Fruit fly (Drosophila melanogaster): ENCODE data around the gene CG33502.
"Not testable (repeated sequence)": the region's sequence is repeated elsewhere in the genome, so short reads cannot be mapped to it uniquely, and the experiment has no call there.

The CG33502 gene

DNA sequence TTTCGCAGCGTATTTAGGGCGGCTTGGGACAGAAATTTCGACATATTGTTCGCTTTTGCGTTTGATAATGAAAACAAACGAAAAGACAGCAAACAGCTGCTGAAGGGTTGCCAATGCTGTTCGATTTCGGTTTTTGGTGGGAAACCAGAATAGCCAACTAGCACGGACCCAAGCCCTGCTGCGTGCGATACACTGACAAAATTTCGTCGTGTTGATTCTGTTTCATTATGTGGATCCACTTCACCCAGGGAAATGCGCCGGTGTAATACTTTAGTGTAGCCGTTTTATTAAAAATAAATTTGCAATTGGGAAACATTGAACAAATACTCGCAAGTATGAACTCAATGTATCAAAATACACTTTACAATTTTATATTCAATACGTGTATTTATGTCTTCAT is at the start of gene CG33502:
Gene CG33502, minus strand, starts transcription at position 101 of the 400 bp plus-strand sequence.
- not testable (repeated sequence) for TF ChIP-seq Ets98B (GFP tag; IDR thresholded peaks at IDR 0.05); CG12605 (GFP tag; IDR thresholded peaks at IDR 0.05); CG8159 (tag; optimal IDR thresholded peaks at IDR 0.05)

- TF ChIP-seq CG9948 (tag; optimal IDR thresholded peaks at IDR 0.05) (no peak), CG8301 (tag; optimal IDR thresholded peaks at IDR 0.05) (no peak), rn (GFP tag; IDR thresholded peaks at IDR 0.05) (no peak), gl (tag; optimal IDR thresholded peaks at IDR 0.05) (no peak), Snoo (tag; optimal IDR thresholded peaks at IDR 0.05) (no peak), CG32121 (GFP tag; IDR thresholded peaks at IDR 0.05) (no peak), Pif1A (GFP tag; optimal IDR thresholded peaks at IDR 0.05) (no peak), CG15710 (tag; optimal IDR thresholded peaks at IDR 0.05) (no peak), CG34367 (tag; optimal IDR thresholded peaks at IDR 0.05) (no peak), Ets98B (GFP tag; IDR thresholded peaks at IDR 0.05) (no peak), CG4496 (GFP tag; IDR thresholded peaks at IDR 0.05) (no peak), fd96Ca (GFP tag; IDR thresholded peaks at IDR 0.05) (no peak), CG10348 (GFP tag; IDR thresholded peaks at IDR 0.05) (no peak), D1 (tag; optimal IDR thresholded peaks at IDR 0.05) (no peak)
These were observed 21.5 kb upstream of the CG33502 start for dm6 chrX:21632852-21633251.

DNA sequence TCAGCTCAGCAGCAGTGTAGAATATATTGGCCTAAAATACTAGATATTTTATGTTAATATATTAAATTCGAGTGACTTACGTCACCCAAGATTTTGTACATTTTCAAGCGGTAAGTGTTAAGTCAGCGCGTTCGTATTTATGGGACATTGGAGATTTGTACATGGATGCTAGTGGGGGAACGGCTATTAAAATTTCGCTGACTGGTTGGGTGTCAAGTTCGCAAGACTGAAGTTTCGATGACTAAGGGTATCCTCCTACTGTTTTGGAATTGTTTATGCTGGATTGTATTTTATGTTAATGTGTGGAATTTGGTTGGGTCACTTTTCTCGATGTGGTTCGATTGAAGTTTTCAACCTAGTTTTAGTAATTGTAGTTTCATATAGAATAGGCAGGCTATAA is 20.9 kb upstream of the CG33502 start:
- no peak for TF ChIP-seq CG17806 (tag; optimal IDR thresholded peaks at IDR 0.05)
- TF ChIP-seq Pif1B (GFP tag; optimal IDR thresholded peaks at IDR 0.05) = no peak
- no peak for TF ChIP-seq CG13204 (GFP tag; optimal IDR thresholded peaks at IDR 0.05)
- no peak for TF ChIP-seq CG14655 (GFP tag; optimal IDR thresholded peaks at IDR 0.05)
- TF ChIP-seq CG8301 (tag; optimal IDR thresholded peaks at IDR 0.05) = no peak
- no peak for TF ChIP-seq fd96Ca (GFP tag; IDR thresholded peaks at IDR 0.05)
- no peak for TF ChIP-seq Pif1A (GFP tag; optimal IDR thresholded peaks at IDR 0.05)
- no peak for TF ChIP-seq CG8159 (tag; optimal IDR thresholded peaks at IDR 0.05)

DNA sequence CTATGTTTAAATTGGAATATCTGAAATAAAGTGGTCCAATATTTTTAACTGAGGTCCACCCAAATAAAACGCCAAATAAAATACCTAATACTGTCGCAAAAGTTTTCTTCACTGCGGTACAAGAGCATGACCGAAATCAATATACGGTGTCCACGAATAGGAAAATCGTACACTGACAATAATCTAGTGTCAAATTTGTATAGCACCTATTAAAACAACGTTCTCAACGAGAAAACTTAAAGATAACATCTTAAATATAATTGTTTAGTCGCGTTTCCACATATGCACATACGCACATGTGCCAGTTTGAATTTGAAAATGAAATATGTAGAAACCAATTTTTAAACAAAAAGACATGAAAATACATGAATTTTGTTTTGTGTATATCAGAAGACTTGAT is 20.1 kb upstream of the CG33502 start:
- peak; percentile 31 for TF ChIP-seq CG15710 (tag; optimal IDR thresholded peaks at IDR 0.05)
- TF ChIP-seq CG8301 (tag; optimal IDR thresholded peaks at IDR 0.05) = peak; percentile 65
- no peak for TF ChIP-seq CG10348 (GFP tag; IDR thresholded peaks at IDR 0.05)
- peak; percentile 74 for TF ChIP-seq CG14655 (GFP tag; optimal IDR thresholded peaks at IDR 0.05)
- no peak for TF ChIP-seq fd96Ca (GFP tag; IDR thresholded peaks at IDR 0.05)
- peak; percentile 35 for TF ChIP-seq CG34367 (tag; optimal IDR thresholded peaks at IDR 0.05)
- TF ChIP-seq rn (GFP tag; IDR thresholded peaks at IDR 0.05) = no peak
- TF ChIP-seq EcR (GFP tag; optimal IDR thresholded peaks at IDR 0.05) = no peak
- TF ChIP-seq CG8159 (tag; optimal IDR thresholded peaks at IDR 0.05) = peak; percentile 65
- no peak for TF ChIP-seq CG4496 (GFP tag; IDR thresholded peaks at IDR 0.05)
- no peak for TF ChIP-seq CG9948 (tag; optimal IDR thresholded peaks at IDR 0.05)
- TF ChIP-seq Pif1B (GFP tag; optimal IDR thresholded peaks at IDR 0.05) = peak; percentile 59
- TF ChIP-seq CG32121 (GFP tag; IDR thresholded peaks at IDR 0.05) = no peak
- no peak for TF ChIP-seq gl (tag; optimal IDR thresholded peaks at IDR 0.05)
- TF ChIP-seq Snoo (tag; optimal IDR thresholded peaks at IDR 0.05) = no peak
- TF ChIP-seq CG17806 (tag; optimal IDR thresholded peaks at IDR 0.05) = peak; percentile 47
- TF ChIP-seq Ets98B (GFP tag; IDR thresholded peaks at IDR 0.05) = peak; percentile 39; the same call in 1 of the 2 replicates
- peak; percentile 57 for TF ChIP-seq Pif1A (GFP tag; optimal IDR thresholded peaks at IDR 0.05)
- no peak for TF ChIP-seq CG12605 (GFP tag; IDR thresholded peaks at IDR 0.05)
- TF ChIP-seq CG13204 (GFP tag; optimal IDR thresholded peaks at IDR 0.05) = no peak

DNA sequence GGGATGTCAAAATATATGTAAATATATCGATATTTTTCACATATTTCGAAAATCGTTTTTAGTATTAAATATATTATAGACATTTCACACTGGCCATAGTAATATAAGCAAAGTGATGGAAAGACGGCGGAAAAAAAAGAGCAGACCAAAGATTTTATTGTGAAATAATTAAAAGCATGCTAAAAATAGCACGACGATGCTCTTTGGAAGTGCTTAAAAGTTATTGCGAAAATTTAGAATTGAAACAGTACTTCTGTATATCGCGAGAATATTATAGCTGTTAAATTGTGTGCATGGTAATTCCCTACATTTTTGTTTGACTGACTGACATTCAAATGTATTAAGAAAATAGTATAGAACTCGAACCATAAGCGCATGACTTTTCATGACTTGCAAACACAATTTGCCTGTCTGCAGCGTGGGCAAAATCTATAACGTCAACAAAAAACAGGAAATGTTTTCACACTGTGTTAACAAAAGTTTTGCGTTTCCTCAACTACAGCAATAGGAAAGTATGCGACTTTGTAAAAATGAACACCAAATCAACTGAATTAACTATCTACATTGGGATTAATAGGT is 18.9 kb upstream of the CG33502 start:
- no peak for TF ChIP-seq CG4496 (GFP tag; IDR thresholded peaks at IDR 0.05)
- no peak for TF ChIP-seq EcR (GFP tag; optimal IDR thresholded peaks at IDR 0.05)
- no peak for TF ChIP-seq CG32121 (GFP tag; IDR thresholded peaks at IDR 0.05)
- no peak for TF ChIP-seq CG8301 (tag; optimal IDR thresholded peaks at IDR 0.05)
- TF ChIP-seq CG9948 (tag; optimal IDR thresholded peaks at IDR 0.05) = no peak
- no peak for TF ChIP-seq CG34367 (tag; optimal IDR thresholded peaks at IDR 0.05)
- no peak for TF ChIP-seq CG13204 (GFP tag; optimal IDR thresholded peaks at IDR 0.05)

- TF ChIP-seq D1 (tag; optimal IDR thresholded peaks at IDR 0.05) (peak; percentile 9), CG13204 (GFP tag; optimal IDR thresholded peaks at IDR 0.05) (no peak), CG34367 (tag; optimal IDR thresholded peaks at IDR 0.05) (peak; percentile 39), Pif1B (GFP tag; optimal IDR thresholded peaks at IDR 0.05) (peak; percentile 76), rn (GFP tag; IDR thresholded peaks at IDR 0.05) (no peak), CG12605 (GFP tag; IDR thresholded peaks at IDR 0.05) (peak; percentile 27; the same call in 1 of the 2 replicates), Snoo (tag; optimal IDR thresholded peaks at IDR 0.05) (peak; percentile 50), CG9948 (tag; optimal IDR thresholded peaks at IDR 0.05) (peak; percentile 67), fd96Ca (GFP tag; IDR thresholded peaks at IDR 0.05) (no peak; the same call in 2 of the 3 replicates), CG8159 (tag; optimal IDR thresholded peaks at IDR 0.05) (peak; percentile 44), gl (tag; optimal IDR thresholded peaks at IDR 0.05) (no peak), Ets98B (GFP tag; IDR thresholded peaks at IDR 0.05) (peak; percentile 58), Pif1A (GFP tag; optimal IDR thresholded peaks at IDR 0.05) (peak; percentile 74), CG10348 (GFP tag; IDR thresholded peaks at IDR 0.05) (no peak), CG4496 (GFP tag; IDR thresholded peaks at IDR 0.05) (no peak; the same call in 2 of the 3 replicates), CG15710 (tag; optimal IDR thresholded peaks at IDR 0.05) (peak; percentile 40), CG14655 (GFP tag; optimal IDR thresholded peaks at IDR 0.05) (peak; percentile 49), EcR (GFP tag; optimal IDR thresholded peaks at IDR 0.05) (peak; percentile 22), CG32121 (GFP tag; IDR thresholded peaks at IDR 0.05) (peak; percentile 60), CG17806 (tag; optimal IDR thresholded peaks at IDR 0.05) (peak; percentile 72), CG8301 (tag; optimal IDR thresholded peaks at IDR 0.05) (peak; percentile 53)
These were observed 18.3 kb upstream of the CG33502 start, which contains the start of gene DIP1 for dm6 chrX:21629482-21630159. DIP1 (minus strand) TSS chrX:21630148.
